Fruit fly (Drosophila melanogaster) whole organism, embryonic: ENCODE results near the gene MESR6.

Experiments
- CG10979 ChIP-seq: fragments of 200-800 bp; sonication (Bioruptor generic); optimal IDR thresholded peaks from 2 replicates; lab custom pipeline; 2018; ENCODE audit warnings: missing biosample characterization, mild to moderate bottlenecking, missing genetic modification characterization, moderate library complexity
- CG12769 ChIP-seq: fragments of 200-800 bp; sonication (Bioruptor generic); optimal IDR thresholded peaks from 2 replicates; lab custom pipeline; 2019; ENCODE audit warnings: missing biosample characterization, mild to moderate bottlenecking, missing genetic modification characterization, moderate library complexity
- CG13296 ChIP-seq: fragments of 200-800 bp; sonication (Bioruptor generic); optimal IDR thresholded peaks from 3 replicates; lab custom pipeline; 2018; ENCODE audit warnings: missing biosample characterization, mild to moderate bottlenecking, missing genetic modification characterization
- CG17385 ChIP-seq: fragments of 200-800 bp; sonication (Bioruptor generic); optimal IDR thresholded peaks from 3 replicates; lab custom pipeline; 2018; ENCODE audit warnings: missing biosample characterization, mild to moderate bottlenecking, missing genetic modification characterization
- CG17568 ChIP-seq: fragments of 200-800 bp; sonication (Bioruptor generic); optimal IDR thresholded peaks from 2 replicates; lab custom pipeline; 2018; ENCODE audit warnings: missing biosample characterization, mild to moderate bottlenecking, missing genetic modification characterization, moderate library complexity
- CG18476 ChIP-seq: fragments of 200-800 bp; sonication (Bioruptor generic); optimal IDR thresholded peaks from 2 replicates; lab custom pipeline; 2016; ENCODE audit warnings: missing biosample characterization, mild to moderate bottlenecking, missing genetic modification characterization
- CG2129 ChIP-seq: fragments of 200-800 bp; sonication (Bioruptor generic); IDR thresholded peaks from 2 replicates; pipeline ENCODE4 v1.3.6; 2022; ENCODE audit warnings: missing biosample characterization, missing genetic modification characterization; ENCODE audit not compliant: partially characterized antibody
- CG2712 ChIP-seq: fragments of 200-800 bp; optimal IDR thresholded peaks from 3 replicates; lab custom pipeline; 2019; ENCODE audit warnings: missing biosample characterization, mild to moderate bottlenecking, missing genetic modification characterization, moderate library complexity
- CG33557 ChIP-seq: fragments of 200-800 bp; sonication (Bioruptor generic); optimal IDR thresholded peaks from 2 replicates; lab custom pipeline; 2019; ENCODE audit warnings: missing biosample characterization, mild to moderate bottlenecking, missing genetic modification characterization, moderate library complexity
- CG34422 ChIP-seq: fragments of 200-800 bp; sonication (Bioruptor generic); IDR thresholded peaks from 3 replicates; pipeline ENCODE4 v1.3.6; 2022; ENCODE audit warnings: missing biosample characterization, missing genetic modification characterization
- CG4360 ChIP-seq: fragments of 200-800 bp; sonication (Bioruptor generic); IDR thresholded peaks from 2 replicates; pipeline ENCODE4 v1.3.6; 2022; ENCODE audit warnings: missing biosample characterization, missing genetic modification characterization
- CG6175 ChIP-seq: fragments of 200-800 bp; sonication (Bioruptor generic); IDR thresholded peaks from 3 replicates; pipeline ENCODE4 v1.3.6; 2022; ENCODE audit warnings: missing biosample characterization, missing genetic modification characterization
- CG8290 ChIP-seq, 3 experiments: fragments of 200-800 bp; sonication (Bioruptor generic); optimal IDR thresholded peaks; 2 replicates each; lab custom pipeline; 2016 to 2019; ENCODE audit warnings: missing biosample characterization in 3 of 3, missing genetic modification characterization in 3 of 3, mild to moderate bottlenecking in 2 of 3, moderate library complexity in 1 of 3
- CG8359 ChIP-seq: fragments of 200-800 bp; sonication (Bioruptor generic); optimal IDR thresholded peaks from 2 replicates; lab custom pipeline; 2017; ENCODE audit warnings: missing biosample characterization, mild to moderate bottlenecking, missing genetic modification characterization, borderline replicate concordance
- CG8478 ChIP-seq: fragments of >200 bp; optimal IDR thresholded peaks from 2 replicates; lab custom pipeline; 2018
- CG9215 ChIP-seq: fragments of 200-800 bp; sonication (Bioruptor generic); IDR thresholded peaks from 2 replicates; pipeline ENCODE4 v1.3.6; 2022; ENCODE audit warnings: missing biosample characterization, missing genetic modification characterization
- CG9932 ChIP-seq: fragments of 200-800 bp; sonication (Bioruptor generic); IDR thresholded peaks from 2 replicates; pipeline ENCODE4 v1.3.6; 2022; ENCODE audit warnings: missing biosample characterization, missing genetic modification characterization
- Deaf1 ChIP-seq: fragments of 200-800 bp; optimal IDR thresholded peaks from 3 replicates; lab custom pipeline; 2019; ENCODE audit warnings: missing biosample characterization, mild to moderate bottlenecking, missing genetic modification characterization, moderate library complexity
- Dfd ChIP-seq, 2 experiments: fragments of >200 bp; optimal IDR thresholded peaks; 2 replicates each; lab custom pipeline; 2017; ENCODE audit warnings: missing biosample characterization in 2 of 2, missing genetic modification characterization in 2 of 2
- Fer1 ChIP-seq: fragments of 200-800 bp; sonication (Bioruptor generic); optimal IDR thresholded peaks from 2 replicates; lab custom pipeline; 2017; ENCODE audit warnings: missing biosample characterization, mild to moderate bottlenecking, missing genetic modification characterization
- Fer3 ChIP-seq: fragments of 200-800 bp; sonication (Bioruptor generic); optimal IDR thresholded peaks from 2 replicates; lab custom pipeline; 2018; ENCODE audit warnings: missing biosample characterization, mild to moderate bottlenecking, missing genetic modification characterization, moderate library complexity
- Med ChIP-seq: fragments of 200-800 bp; sonication (Bioruptor generic); peaks from one replicate; lab custom pipeline; 2016; ENCODE audit warnings: missing biosample characterization, missing genetic modification characterization, mild to moderate bottlenecking, inconsistent platforms, moderate library complexity
- NfI ChIP-seq: fragments of 200-800 bp; sonication (Bioruptor generic); optimal IDR thresholded peaks from 3 replicates; lab custom pipeline; 2018; ENCODE audit warnings: missing biosample characterization, mild to moderate bottlenecking, missing genetic modification characterization, moderate library complexity
- Pdp1 ChIP-seq, 2 experiments: fragments of 200-800 bp; sonication (Bioruptor generic); optimal IDR thresholded peaks; 3 replicates each; lab custom pipeline; 2016; ENCODE audit warnings: missing biosample characterization in 2 of 2, missing genetic modification characterization in 2 of 2, mild to moderate bottlenecking in 1 of 2, moderate library complexity in 1 of 2
- Rfx ChIP-seq: fragments of 200-800 bp; sonication (Bioruptor generic); IDR thresholded peaks from 2 replicates; pipeline ENCODE4 v1.3.6; 2022; ENCODE audit warnings: missing biosample characterization, missing genetic modification characterization
- abd-A ChIP-seq: fragments of 200-800 bp; sonication (Bioruptor generic); optimal IDR thresholded peaks from 3 replicates; lab custom pipeline; 2019; ENCODE audit warnings: missing biosample characterization, mild to moderate bottlenecking, missing genetic modification characterization, moderate library complexity
- ap ChIP-seq: fragments of 200-800 bp; sonication (Bioruptor generic); IDR thresholded peaks from 2 replicates; pipeline ENCODE4 v1.3.6; 2022; ENCODE audit warnings: missing biosample characterization, missing genetic modification characterization
- bbx ChIP-seq: fragments of 200-800 bp; sonication (Bioruptor generic); IDR thresholded peaks from 2 replicates; pipeline ENCODE4 v1.3.6; 2022; ENCODE audit warnings: missing biosample characterization, missing genetic modification characterization; ENCODE audit not compliant: partially characterized antibody
- caup ChIP-seq: fragments of 200-800 bp; sonication (Bioruptor generic); optimal IDR thresholded peaks from 3 replicates; lab custom pipeline; 2017; ENCODE audit warnings: missing biosample characterization, mild to moderate bottlenecking, missing genetic modification characterization, moderate library complexity; ENCODE audit not compliant: severe bottlenecking
- cg ChIP-seq: fragments of 200-800 bp; sonication (Bioruptor generic); optimal IDR thresholded peaks from 3 replicates; lab custom pipeline; 2019; ENCODE audit warnings: missing biosample characterization, mild to moderate bottlenecking, missing genetic modification characterization, moderate library complexity
- chm ChIP-seq: fragments of 200-800 bp; sonication (Bioruptor generic); IDR thresholded peaks from 2 replicates; pipeline ENCODE4 v1.3.6; 2022; ENCODE audit warnings: missing biosample characterization, missing genetic modification characterization
- crol ChIP-seq: fragments of 200-800 bp; sonication (Bioruptor generic); IDR thresholded peaks from 2 replicates; pipeline ENCODE4 v1.3.6; 2022; ENCODE audit warnings: missing biosample characterization, missing genetic modification characterization
- cwo ChIP-seq: fragments of 200-800 bp; sonication (Bioruptor generic); optimal IDR thresholded peaks from 3 replicates; lab custom pipeline; 2017; ENCODE audit warnings: missing biosample characterization, missing genetic modification characterization, mild to moderate bottlenecking, moderate library complexity, missing genetic modification reagents
- grn ChIP-seq: fragments of 200-800 bp; sonication (Bioruptor generic); optimal IDR thresholded peaks from 3 replicates; lab custom pipeline; 2017; ENCODE audit warnings: missing biosample characterization, missing genetic modification characterization
- lbe ChIP-seq: fragments of 200-800 bp; sonication (Bioruptor generic); optimal IDR thresholded peaks from 2 replicates; lab custom pipeline; 2016; ENCODE audit warnings: missing biosample characterization, mild to moderate bottlenecking, missing genetic modification characterization
- nom ChIP-seq: fragments of 200-800 bp; sonication (Bioruptor generic); optimal IDR thresholded peaks from 2 replicates; lab custom pipeline; 2017; ENCODE audit warnings: missing biosample characterization, missing genetic modification characterization, mild to moderate bottlenecking, moderate library complexity, missing genetic modification reagents
- pan ChIP-seq, 4 experiments: fragments of >200 bp in 3 of 4; fragments of 200-800 bp in 1 of 4; sonication (Bioruptor generic) in 1 of 4; optimal IDR thresholded peaks in 3 of 4; IDR thresholded peaks in 1 of 4; 2 replicates each; pipeline versions ENCODE4 v1.3.6 to Lab custom; 2017 to 2022; ENCODE audit warnings: missing biosample characterization in 2 of 4, missing genetic modification characterization in 2 of 4, mixed read lengths in 1 of 4
- peb ChIP-seq: fragments of 200-800 bp; sonication (Bioruptor generic); IDR thresholded peaks from 2 replicates; pipeline ENCODE4 v1.3.6; 2022; ENCODE audit warnings: missing biosample characterization, missing genetic modification characterization
- psq ChIP-seq: fragments of 200-800 bp; sonication (Bioruptor generic); optimal IDR thresholded peaks from 2 replicates; lab custom pipeline; 2017; ENCODE audit warnings: missing biosample characterization, missing genetic modification characterization
- run ChIP-seq: fragments of 200-800 bp; sonication (Bioruptor generic); optimal IDR thresholded peaks from 3 replicates; lab custom pipeline; 2018; ENCODE audit warnings: missing biosample characterization, mild to moderate bottlenecking, missing genetic modification characterization
- sd ChIP-seq: fragments of 200-800 bp; sonication (Bioruptor generic); optimal IDR thresholded peaks from 3 replicates; lab custom pipeline; 2018; ENCODE audit warnings: missing biosample characterization, mild to moderate bottlenecking, missing genetic modification characterization, moderate library complexity
- sens ChIP-seq: fragments of 200-800 bp; sonication (Bioruptor generic); peaks from one replicate; lab custom pipeline; 2016; ENCODE audit warnings: missing biosample characterization, missing genetic modification characterization
- sqz ChIP-seq: fragments of 200-800 bp; sonication (Bioruptor generic); optimal IDR thresholded peaks from 3 replicates; lab custom pipeline; 2018; ENCODE audit warnings: missing biosample characterization, mild to moderate bottlenecking, missing genetic modification characterization
- wdn ChIP-seq: fragments of 200-800 bp; sonication (Bioruptor generic); IDR thresholded peaks from 2 replicates; pipeline ENCODE4 v1.3.6; 2022; ENCODE audit warnings: missing biosample characterization, missing genetic modification characterization
- zfh1 ChIP-seq: fragments of 200-800 bp; sonication (Bioruptor generic); IDR thresholded peaks from 3 replicates; pipeline ENCODE4 v1.3.6; 2022; ENCODE audit warnings: missing biosample characterization, missing genetic modification characterization

Gene MESR6

DNA sequence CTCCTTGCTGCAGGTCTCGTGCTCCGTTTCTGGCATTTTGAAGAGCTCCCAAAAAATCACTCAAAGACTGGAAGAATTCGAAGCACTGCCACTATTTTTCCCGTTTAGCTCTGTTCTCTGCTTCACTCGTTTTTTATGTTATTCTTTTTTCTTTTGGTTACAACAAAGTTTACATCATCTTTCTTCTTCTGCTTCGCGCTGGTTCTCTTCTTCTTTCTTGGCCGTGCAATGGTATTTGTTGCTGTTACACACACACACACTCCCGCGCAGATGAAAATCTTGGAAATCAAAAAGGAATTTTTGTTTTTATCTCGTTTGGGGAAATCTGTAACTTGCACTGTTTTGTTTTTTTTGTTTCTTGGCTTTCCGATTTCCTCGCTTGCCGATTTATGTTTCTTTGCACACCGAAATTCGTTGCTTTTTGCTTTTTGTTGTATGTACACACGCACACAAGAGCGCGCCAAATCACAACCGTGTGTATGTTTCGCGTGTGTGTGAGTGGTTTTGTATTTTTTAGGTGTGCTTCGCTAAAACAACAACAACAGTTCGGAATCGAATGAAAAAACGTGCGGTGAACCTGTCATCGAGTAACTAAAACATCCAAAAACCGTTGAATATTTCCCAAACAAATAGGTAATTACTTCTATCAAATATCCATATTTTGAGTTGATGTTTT lies 6.6 kb upstream of the MESR6 start (continued):
- TF ChIP-seq CG13296 (GFP tag; lab: Kevin White, UChicago) (peak; percentile 10), caup (GFP tag; lab: Kevin White, UChicago) (peak; percentile 13), grn (GFP tag; lab: Kevin White, UChicago) (peak; percentile 37), sd (tag; lab: Kevin White, UChicago) (peak; percentile 31), CG17385 (peak; percentile 92), sens (GFP tag; lab: Kevin White, UChicago) (peak; percentile 38), CG33557 (GFP tag; lab: Kevin White, UChicago) (no peak), Med (peak; percentile 74), Deaf1 (tag; lab: Kevin White, UChicago) (peak; percentile 47), CG9932 (GFP tag; lab: Robert Waterston, UW) (no peak), crol (0 out of 2 replicates have a peak, but pooled peaks have one; percentile 11), Pdp1 (GFP tag; optimal IDR thresholded peaks at IDR 0.05; lab: Kevin White, UChicago) (peak in 1 of 2 experiments; percentile 75), CG34422 (GFP tag; lab: Robert Waterston, UW) (peak; percentile 55; the same call in 2 of the 3 replicates), psq (GFP tag; lab: Kevin White, UChicago) (peak; percentile 51), chm (GFP tag; lab: Robert Waterston, UW) (peak; percentile 13; the same call in 1 of the 2 replicates), abd-A (tag; lab: Kevin White, UChicago) (peak; percentile 80), NfI (GFP tag; lab: Kevin White, UChicago) (peak; percentile 8), CG4360 (peak; percentile 79), sqz (GFP tag; lab: Kevin White, UChicago) (peak; percentile 82), CG6175 (GFP tag; lab: Robert Waterston, UW) (no peak), pan (optimal IDR thresholded peaks at IDR 0.05; lab: Kevin White, UChicago) (no peak), pan (GFP tag; optimal IDR thresholded peaks at IDR 0.05 in 1 of 2, IDR thresholded peaks at IDR 0.05 in 1 of 2) (peak in 1 of 2 experiments; percentile 4), CG8478 (lab: Kevin White, UChicago) (peak; percentile 24), CG10979 (tag; lab: Kevin White, UChicago) (no peak), cwo (GFP tag; lab: Kevin White, UChicago) (peak; percentile 31), CG17568 (GFP tag; lab: Kevin White, UChicago) (no peak), CG2129 (GFP tag; lab: Robert Waterston, UW) (no peak), cg (GFP tag; lab: Kevin White, UChicago) (peak; percentile 94), CG12769 (tag; lab: Kevin White, UChicago) (peak; percentile 63), zfh1 (GFP tag; lab: Robert Waterston, UW) (0 out of 3 replicates have a peak, but pooled peaks have one; percentile 4), nom (peak; percentile 35), Fer1 (GFP tag; lab: Kevin White, UChicago) (peak; percentile 23)
- TF ChIP-seq, all 482 proteins: peak for 34

DNA sequence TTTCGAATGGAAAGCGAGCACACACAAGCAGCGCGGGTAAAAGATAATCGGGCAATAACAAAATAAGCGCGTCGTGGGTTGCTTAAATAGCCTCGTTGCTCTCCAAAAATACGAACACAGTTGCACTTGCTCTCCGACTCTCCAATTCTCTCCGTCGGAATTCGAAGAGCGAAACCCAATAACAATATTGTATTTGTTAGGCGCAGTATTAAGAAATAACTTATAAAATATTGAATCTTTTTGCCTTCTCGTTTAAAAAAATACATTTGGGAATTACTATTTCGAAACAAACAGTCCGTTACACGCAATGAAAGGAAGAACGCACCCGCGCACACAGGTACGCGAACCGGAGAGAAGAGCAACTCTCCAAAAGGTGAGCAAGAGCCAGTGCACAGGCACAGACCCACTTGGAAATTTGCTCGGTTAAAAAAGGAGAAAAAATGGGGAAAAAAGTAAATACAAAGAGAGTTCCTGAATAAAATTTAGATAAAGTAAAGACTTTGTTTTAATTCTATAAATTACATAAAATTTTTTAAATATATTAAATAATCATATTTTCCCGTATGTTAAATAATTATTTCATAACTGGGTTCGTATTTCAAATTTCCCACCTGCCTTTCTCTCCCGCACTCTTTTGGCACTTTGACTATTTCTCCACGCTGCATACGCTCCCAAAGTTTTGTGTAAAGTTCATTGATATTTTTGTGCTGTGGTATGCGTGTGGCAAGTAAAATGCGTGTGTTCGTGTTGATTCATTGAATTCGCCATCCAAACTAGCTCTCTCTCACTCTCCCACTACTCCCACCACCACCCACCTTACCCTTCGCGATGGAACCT lies 5.9 kb upstream of the MESR6 start, which contains the start of gene Mkp3:
Gene Mkp3 (minus strand): TSS at position 63 of the 837 bp plus-strand sequence.
- TF ChIP-seq CG2712 (tag; lab: Kevin White, UChicago) (peak; percentile 91), CG18476 (GFP tag; lab: Kevin White, UChicago) (peak; percentile 63), CG8359 (GFP tag; lab: Kevin White, UChicago) (peak; percentile 49), Dfd (GFP tag; optimal IDR thresholded peaks at IDR 0.05; lab: Kevin White, UChicago) (no peak), NfI (GFP tag; lab: Kevin White, UChicago) (peak; percentile 89), lbe (GFP tag; lab: Kevin White, UChicago) (peak; percentile 63), bbx (0 out of 2 replicates have a peak, but pooled peaks have one; percentile 52), wdn (peak; percentile 89), ap (peak; percentile 76), CG9215 (GFP tag; lab: Robert Waterston, UW) (peak; percentile 83), CG8290 (GFP tag; optimal IDR thresholded peaks at IDR 0.05; lab: Kevin White, UChicago) (no peak), CG8290 (tag; optimal IDR thresholded peaks at IDR 0.05; lab: Kevin White, UChicago) (peak in 1 of 2 experiments; percentile 59), Fer3 (tag; lab: Kevin White, UChicago) (peak; percentile 90), Rfx (GFP tag; lab: Robert Waterston, UW) (peak; percentile 92), peb (GFP tag; lab: Robert Waterston, UW) (peak; percentile 77; the same call in 1 of the 2 replicates), run (peak; percentile 83)
